Worm (Caenorhabditis elegans) whole organism, L4/young adult: ENCODE data around the gene T10B10.4.

Experiments used
- W03F9.2 ChIP-seq: fragments of 150-350 bp; optimal IDR thresholded peaks from 2 replicates; lab custom pipeline; 2014; ENCODE audit warnings: missing biosample characterization, missing genetic modification characterization
- dao-5 ChIP-seq: sonication (generic microtip); optimal IDR thresholded peaks from 2 replicates; lab custom pipeline; 2016; ENCODE audit warnings: missing genotype, missing genetic modification characterization, moderate library complexity, missing compliant biosample characterization
- him-1 ChIP-seq: sonication (generic microtip); optimal IDR thresholded peaks from 2 replicates; lab custom pipeline; 2016; ENCODE audit warnings: missing genotype, missing genetic modification reagents, missing genetic modification characterization, missing compliant biosample characterization

DNA sequence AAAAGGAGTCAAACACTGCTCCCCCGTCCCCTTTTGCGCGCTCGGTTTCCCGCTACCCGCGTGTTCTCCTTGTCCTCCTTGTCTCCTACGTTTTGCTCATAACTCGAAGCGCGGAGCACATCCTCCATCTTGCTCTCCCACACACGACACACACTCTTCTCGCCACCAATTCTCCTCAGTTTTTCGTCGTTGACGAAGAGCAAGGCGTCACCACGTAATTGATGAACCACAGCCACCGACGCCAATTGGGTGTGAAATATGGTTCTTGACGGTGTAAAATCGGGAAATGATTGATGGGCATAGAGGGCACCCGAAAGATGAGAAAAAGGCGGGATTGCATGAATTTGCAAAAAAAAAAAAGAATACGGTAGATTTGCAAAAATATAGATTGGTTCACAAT lies 41.1 kb upstream of the T10B10.4 start:
- TF ChIP-seq him-1 (tag; lab: Kevin White, UChicago) (no peak), W03F9.2 (tag; lab: Kevin White, UChicago) (no peak), dao-5 (tag; lab: Kevin White, UChicago) (no peak)
